Fruit fly (Drosophila melanogaster) whole organism, pupa: ENCODE results near the gene CG32086.

Source experiments
- CG12605 ChIP-seq: fragments of 200-800 bp; sonication (Bioruptor generic); IDR thresholded peaks from 2 replicates; pipeline ENCODE4 v1.3.6; 2022; ENCODE audit warnings: missing biosample characterization, missing genetic modification characterization
- CG14655 ChIP-seq: fragments of 200-800 bp; sonication (Bioruptor generic); optimal IDR thresholded peaks from 3 replicates; lab custom pipeline; 2017; ENCODE audit warnings: mild to moderate bottlenecking, missing biosample characterization, missing genetic modification reagents, missing genetic modification characterization
- EcR ChIP-seq: fragments of 200-800 bp; sonication (Bioruptor generic); optimal IDR thresholded peaks from 3 replicates; lab custom pipeline; 2019; ENCODE audit warnings: missing biosample characterization, missing genetic modification characterization, mild to moderate bottlenecking, moderate library complexity, missing genetic modification reagents
- Pif1A ChIP-seq: fragments of 200-800 bp; sonication (Bioruptor generic); optimal IDR thresholded peaks from 3 replicates; lab custom pipeline; 2016; ENCODE audit warnings: missing biosample characterization, missing genetic modification characterization
- Snoo ChIP-seq: fragments of 200-800 bp; sonication (Bioruptor generic); optimal IDR thresholded peaks from 3 replicates; lab custom pipeline; 2017; ENCODE audit warnings: missing biosample characterization, mild to moderate bottlenecking, missing genetic modification characterization, inconsistent platforms
- gl ChIP-seq: fragments of 200-800 bp; sonication (Bioruptor generic); optimal IDR thresholded peaks from 2 replicates; lab custom pipeline; 2018; ENCODE audit warnings: missing biosample characterization, mild to moderate bottlenecking, missing genetic modification characterization

- TF ChIP-seq EcR (no peak), gl (no peak), Snoo (tag; lab: Kevin White, UChicago) (no peak), CG14655 (GFP tag; lab: Kevin White, UChicago) (no peak), Pif1A (GFP tag; lab: Kevin White, UChicago) (no peak), CG12605 (GFP tag; lab: Robert Waterston, UW) (no peak)
These were observed 38.9 kb upstream of the CG32086 start for dm6 chr3L:11622750-11623149.
